Fruit fly (Drosophila melanogaster) Kc167 (cell line): ENCODE results near the gene DIP-beta.

ENCODE experiments used
- Myc ChIP-seq: fragments of >200 bp; optimal IDR thresholded peaks from 2 replicates; lab custom pipeline; 2017; ENCODE audit warnings: missing external identifiers
- Sin3A ChIP-seq: fragments of >200 bp; optimal IDR thresholded peaks from 2 replicates; lab custom pipeline; 2018; ENCODE audit warnings: missing external identifiers
- h ChIP-seq: fragments of >200 bp; optimal IDR thresholded peaks from 3 replicates; lab custom pipeline; 2018; ENCODE audit warnings: missing external identifiers
- insv ChIP-seq: fragments of >200 bp; optimal IDR thresholded peaks from 3 replicates; lab custom pipeline; 2018; ENCODE audit warnings: missing external identifiers
- psq ChIP-seq: fragments of >200 bp; optimal IDR thresholded peaks from 2 replicates; lab custom pipeline; 2017; ENCODE audit warnings: missing external identifiers
- ttk ChIP-seq: sonication (Bioruptor generic); optimal IDR thresholded peaks from 2 replicates; lab custom pipeline; 2017; ENCODE audit warnings: missing external identifiers

DIP-beta gene

DNA sequence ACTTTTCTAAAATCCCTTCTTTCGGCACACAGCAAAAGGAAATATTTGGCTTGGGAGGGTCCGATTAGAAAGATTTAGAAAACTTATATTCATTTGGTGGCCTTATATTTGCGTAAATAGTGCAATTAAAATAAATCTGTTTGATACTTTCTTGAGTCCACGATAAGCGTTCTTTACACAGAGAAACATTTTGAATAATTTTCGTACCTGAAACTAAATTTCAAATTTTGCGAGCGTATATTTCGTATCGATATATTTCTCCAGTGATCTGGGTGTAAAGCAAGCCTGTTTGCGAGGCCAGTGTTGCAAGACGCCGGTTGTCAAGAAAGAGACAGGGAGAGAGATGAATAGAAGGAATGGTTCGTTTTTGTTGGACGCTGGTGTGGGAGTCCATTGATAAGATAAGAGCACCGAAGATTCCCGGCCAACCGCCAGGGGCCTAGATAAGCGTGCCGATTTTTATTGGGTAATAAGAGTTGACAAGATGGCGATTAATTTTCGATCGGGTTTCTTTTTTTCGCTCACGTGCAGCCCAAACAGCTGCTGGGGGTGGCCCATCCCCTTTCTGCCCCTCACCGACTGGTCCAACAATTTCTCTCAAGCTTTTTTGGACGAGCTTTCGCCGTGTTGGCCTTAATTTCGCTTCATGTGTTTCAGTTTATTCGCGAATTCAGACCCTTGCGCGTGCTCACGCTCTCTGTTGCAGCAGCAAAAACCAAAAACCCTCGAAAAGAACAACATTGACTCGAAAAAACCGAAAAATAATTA lies 83.7 kb downstream of the DIP-beta start, which contains the start of gene slgA:
slgA (plus strand) TSS at position 344 of the 768 bp plus-strand sequence.
- TF ChIP-seq Sin3A (lab: Kevin White, UChicago) = no peak
- no peak for TF ChIP-seq psq (lab: Kevin White, UChicago)
- TF ChIP-seq ttk (lab: Kevin White, UChicago) = no peak
- TF ChIP-seq Myc = no peak
- no peak for TF ChIP-seq insv (lab: Kevin White, UChicago)
- no peak for TF ChIP-seq h
